Fruit fly (Drosophila melanogaster): ENCODE results near the gene BCL7-like.
A peak's percentile ranks its signal among the peaks of the same experiment; 100 is the strongest.

The BCL7-like gene

dm6 chrX:9309959-9310658 lies 46.3 kb upstream of the BCL7-like start (continued):
- no peak for TF ChIP-seq Sox15 (GFP tag; optimal IDR thresholded peaks at IDR 0.05)
- peak; percentile 14 for TF ChIP-seq CG10669 (GFP tag; optimal IDR thresholded peaks at IDR 0.05)
- no peak for TF ChIP-seq Eip75B (GFP tag; optimal IDR thresholded peaks at IDR 0.05)
- no peak for TF ChIP-seq cyc (GFP tag; optimal IDR thresholded peaks at IDR 0.05)
- no peak for TF ChIP-seq CG8632 (GFP tag; optimal IDR thresholded peaks at IDR 0.05)
- TF ChIP-seq eg (GFP tag; IDR thresholded peaks at IDR 0.05): no peak
- TF ChIP-seq Eip78C (GFP tag): peak; percentile 72
- TF ChIP-seq CG11902 (GFP tag; optimal IDR thresholded peaks at IDR 0.05): no peak
- TF ChIP-seq topi (GFP tag; optimal IDR thresholded peaks at IDR 0.05): peak; percentile 15
- TF ChIP-seq salr (GFP tag; optimal IDR thresholded peaks at IDR 0.05): no peak
- no peak for TF ChIP-seq Hr38 (GFP tag; optimal IDR thresholded peaks at IDR 0.05)
- no peak for TF ChIP-seq Smox (GFP tag; optimal IDR thresholded peaks at IDR 0.05)
- TF ChIP-seq Hr4 (GFP tag; optimal IDR thresholded peaks at IDR 0.05): no peak

dm6 chrX:9317100-9317499 lies 39.3 kb upstream of the BCL7-like start:
- TF ChIP-seq CG31627 (GFP tag; optimal IDR thresholded peaks at IDR 0.05) (peak; percentile 38), dsx (GFP tag; optimal IDR thresholded peaks at IDR 0.05; ENCODE audit: poor library complexity, severe bottlenecking) (no peak), Sox15 (GFP tag; optimal IDR thresholded peaks at IDR 0.05) (no peak), CG10631 (GFP tag; optimal IDR thresholded peaks at IDR 0.05) (no peak), CG6163 (GFP tag; IDR thresholded peaks at IDR 0.05) (no peak), Gug (GFP tag; IDR thresholded peaks at IDR 0.05) (no peak), CG32006 (GFP tag; optimal IDR thresholded peaks at IDR 0.05) (no peak), cyc (GFP tag; optimal IDR thresholded peaks at IDR 0.05) (peak; percentile 40), CG11902 (GFP tag; optimal IDR thresholded peaks at IDR 0.05) (no peak), pdm3 (GFP tag; optimal IDR thresholded peaks at IDR 0.05) (peak; percentile 10), CG3919 (GFP tag; optimal IDR thresholded peaks at IDR 0.05) (no peak), CG6808 (GFP tag; optimal IDR thresholded peaks at IDR 0.05) (peak; percentile 9), fd85E (GFP tag; optimal IDR thresholded peaks at IDR 0.05) (no peak), Eip75B (GFP tag; optimal IDR thresholded peaks at IDR 0.05) (no peak), CG11762 (GFP tag; optimal IDR thresholded peaks at IDR 0.05; ENCODE audit: insufficient read depth) (no peak), CG6276 (GFP tag; optimal IDR thresholded peaks at IDR 0.05) (no peak), acj6 (GFP tag; optimal IDR thresholded peaks at IDR 0.05) (no peak), Lpt (GFP tag; optimal IDR thresholded peaks at IDR 0.05) (no peak), CG8119 (GFP tag; IDR thresholded peaks at IDR 0.05) (no peak), dac (GFP tag; optimal IDR thresholded peaks at IDR 0.05) (no peak), CG34406 (GFP tag; optimal IDR thresholded peaks at IDR 0.05) (no peak), CG1621 (tag; optimal IDR thresholded peaks at IDR 0.05) (peak; percentile 6), Sox102F (GFP tag; optimal IDR thresholded peaks at IDR 0.05) (peak; percentile 14), CG8319 (GFP tag; optimal IDR thresholded peaks at IDR 0.05) (no peak), CG9139 (GFP tag; optimal IDR thresholded peaks at IDR 0.05) (no peak), net (GFP tag; optimal IDR thresholded peaks at IDR 0.05) (no peak), Eip93F (GFP tag; optimal IDR thresholded peaks at IDR 0.05) (no peak), Sox14 (GFP tag; optimal IDR thresholded peaks at IDR 0.05) (peak; percentile 13), Ets96B (tag; optimal IDR thresholded peaks at IDR 0.05) (peak; percentile 18), fkh (GFP tag; optimal IDR thresholded peaks at IDR 0.05) (no peak), Eip78C (GFP tag) (peak; percentile 72), Hr39 (GFP tag; optimal IDR thresholded peaks at IDR 0.05) (peak; percentile 44), fd59A (GFP tag; optimal IDR thresholded peaks at IDR 0.05) (no peak), lz (GFP tag; optimal IDR thresholded peaks at IDR 0.05) (peak; percentile 64), CG11294 (GFP tag; IDR thresholded peaks at IDR 0.05) (no peak), Hr4 (GFP tag; optimal IDR thresholded peaks at IDR 0.05) (no peak), CG15336 (GFP tag; IDR thresholded peaks at IDR 0.05) (no peak), Met (GFP tag; optimal IDR thresholded peaks at IDR 0.05) (peak; percentile 30), CG6792 (GFP tag; optimal IDR thresholded peaks at IDR 0.05) (no peak), Blimp-1 (GFP tag; optimal IDR thresholded peaks at IDR 0.05) (no peak), topi (GFP tag; optimal IDR thresholded peaks at IDR 0.05) (peak; percentile 25), OdsH (GFP tag; optimal IDR thresholded peaks at IDR 0.05) (no peak), achi (GFP tag; optimal IDR thresholded peaks at IDR 0.05) (no peak), salr (GFP tag; optimal IDR thresholded peaks at IDR 0.05) (no peak)
